Fruit fly (Drosophila melanogaster) whole organism, prepupa: ENCODE data around the gene CG31274.

Experiments
- CG10631 ChIP-seq: fragments of 200-800 bp; sonication (Bioruptor generic); optimal IDR thresholded peaks from 2 replicates; lab custom pipeline; 2016; ENCODE audit warnings: missing biosample characterization, missing genetic modification characterization
- CG10669 ChIP-seq: fragments of 200-800 bp; sonication (Bioruptor generic); optimal IDR thresholded peaks from 3 replicates; lab custom pipeline; 2018; ENCODE audit warnings: missing biosample characterization, mild to moderate bottlenecking, missing genetic modification characterization, moderate library complexity
- CG11294 ChIP-seq: fragments of 200-800 bp; sonication (Bioruptor generic); IDR thresholded peaks from 2 replicates; pipeline ENCODE4 v1.3.6; 2022; ENCODE audit warnings: missing biosample characterization, missing genetic modification characterization
- CG15336 ChIP-seq: fragments of 200-800 bp; sonication (Bioruptor generic); IDR thresholded peaks from 2 replicates; pipeline ENCODE4 v1.3.6; 2022; ENCODE audit warnings: missing biosample characterization, missing genetic modification characterization
- CG1621 ChIP-seq: fragments of 200-800 bp; sonication (Bioruptor generic); optimal IDR thresholded peaks from 3 replicates; lab custom pipeline; 2018; ENCODE audit warnings: missing biosample characterization, mild to moderate bottlenecking, missing genetic modification characterization
- CG16779 ChIP-seq: fragments of 200-800 bp; sonication (Bioruptor generic); optimal IDR thresholded peaks from 3 replicates; lab custom pipeline; 2017; ENCODE audit warnings: missing biosample characterization, mild to moderate bottlenecking, missing genetic modification characterization
- CG3032 ChIP-seq: fragments of 200-800 bp; optimal IDR thresholded peaks from 2 replicates; lab custom pipeline; 2019; ENCODE audit warnings: missing biosample characterization, mild to moderate bottlenecking, missing genetic modification characterization, moderate library complexity
- CG31627 ChIP-seq: fragments of 200-800 bp; sonication (Bioruptor generic); optimal IDR thresholded peaks from 3 replicates; lab custom pipeline; 2016; ENCODE audit warnings: missing biosample characterization, missing genetic modification characterization
- CG32006 ChIP-seq: fragments of 200-800 bp; sonication (Bioruptor generic); optimal IDR thresholded peaks from 3 replicates; lab custom pipeline; 2017; ENCODE audit warnings: missing biosample characterization, mild to moderate bottlenecking, missing genetic modification characterization
- CG3919 ChIP-seq: fragments of 200-800 bp; sonication (Bioruptor generic); optimal IDR thresholded peaks from 3 replicates; lab custom pipeline; 2016; ENCODE audit warnings: missing biosample characterization, missing genetic modification characterization
- CG4318 ChIP-seq: fragments of 200-800 bp; sonication (Bioruptor generic); optimal IDR thresholded peaks from 3 replicates; lab custom pipeline; 2017; ENCODE audit warnings: missing biosample characterization, mild to moderate bottlenecking, missing genetic modification characterization
- CG6163 ChIP-seq: fragments of 200-800 bp; sonication (Bioruptor generic); IDR thresholded peaks from 3 replicates; pipeline ENCODE4 v1.3.6; 2022; ENCODE audit warnings: missing biosample characterization, missing genetic modification characterization
- CG6276 ChIP-seq: fragments of 200-800 bp; sonication (Bioruptor generic); optimal IDR thresholded peaks from 2 replicates; lab custom pipeline; 2017; ENCODE audit warnings: missing biosample characterization, mild to moderate bottlenecking, missing genetic modification characterization
- CG6854 ChIP-seq: fragments of 200-800 bp; sonication (Bioruptor generic); optimal IDR thresholded peaks from 2 replicates; lab custom pipeline; 2017; ENCODE audit warnings: missing biosample characterization, mild to moderate bottlenecking, missing genetic modification characterization
- CG7368 ChIP-seq: fragments of 200-800 bp; sonication (Bioruptor generic); optimal IDR thresholded peaks from 3 replicates; lab custom pipeline; 2016; ENCODE audit warnings: missing biosample characterization, missing genetic modification characterization
- CG8119 ChIP-seq: fragments of 200-800 bp; sonication (Bioruptor generic); IDR thresholded peaks from 3 replicates; pipeline ENCODE4 v1.3.6; 2022; ENCODE audit warnings: missing biosample characterization, missing genetic modification characterization
- CG8319 ChIP-seq: fragments of 200-800 bp; sonication (Bioruptor generic); optimal IDR thresholded peaks from 3 replicates; lab custom pipeline; 2016; ENCODE audit warnings: missing biosample characterization, missing genetic modification characterization
- CG9139 ChIP-seq: fragments of 200-800 bp; sonication (Bioruptor generic); optimal IDR thresholded peaks from 3 replicates; lab custom pipeline; 2017; ENCODE audit warnings: missing biosample characterization, mild to moderate bottlenecking, missing genetic modification characterization
- Ets96B ChIP-seq: fragments of 200-800 bp; optimal IDR thresholded peaks from 2 replicates; lab custom pipeline; 2019; ENCODE audit warnings: missing biosample characterization, mild to moderate bottlenecking, missing genetic modification characterization, moderate library complexity
- Lpt ChIP-seq: fragments of 200-800 bp; sonication (Bioruptor generic); optimal IDR thresholded peaks from 3 replicates; lab custom pipeline; 2016; ENCODE audit warnings: missing biosample characterization, missing genetic modification characterization
- Smox ChIP-seq: fragments of 200-800 bp; sonication (Bioruptor generic); optimal IDR thresholded peaks from 3 replicates; lab custom pipeline; 2016; ENCODE audit warnings: missing biosample characterization, missing genetic modification characterization
- Sox102F ChIP-seq: fragments of 200-800 bp; sonication (Bioruptor generic); optimal IDR thresholded peaks from 2 replicates; lab custom pipeline; 2016; ENCODE audit warnings: missing biosample characterization, mild to moderate bottlenecking, missing genetic modification characterization
- Sox14 ChIP-seq: fragments of 200-800 bp; sonication (Bioruptor generic); optimal IDR thresholded peaks from 3 replicates; lab custom pipeline; 2016; ENCODE audit warnings: missing biosample characterization, missing genetic modification characterization
- achi ChIP-seq: fragments of 200-800 bp; sonication (Bioruptor generic); optimal IDR thresholded peaks from 3 replicates; lab custom pipeline; 2016; ENCODE audit warnings: missing biosample characterization, missing genetic modification characterization
- acj6 ChIP-seq: fragments of 200-800 bp; sonication (Bioruptor generic); optimal IDR thresholded peaks from 3 replicates; lab custom pipeline; 2016; ENCODE audit warnings: missing biosample characterization, missing genetic modification characterization
- cyc ChIP-seq: fragments of 200-800 bp; sonication (Bioruptor generic); optimal IDR thresholded peaks from 3 replicates; lab custom pipeline; 2016; ENCODE audit warnings: missing biosample characterization, missing genetic modification characterization
- dsx ChIP-seq: fragments of 200-800 bp; optimal IDR thresholded peaks from 3 replicates; lab custom pipeline; 2019; ENCODE audit warnings: missing biosample characterization, mild to moderate bottlenecking, missing genetic modification characterization, moderate library complexity; ENCODE audit not compliant: poor library complexity, severe bottlenecking
- esn ChIP-seq: fragments of 200-800 bp; sonication (Bioruptor generic); optimal IDR thresholded peaks from 2 replicates; lab custom pipeline; 2016; ENCODE audit warnings: missing biosample characterization, mild to moderate bottlenecking, missing genetic modification characterization, moderate library complexity
- fd85E ChIP-seq: fragments of 200-800 bp; sonication (Bioruptor generic); optimal IDR thresholded peaks from 3 replicates; lab custom pipeline; 2016; ENCODE audit warnings: missing biosample characterization, missing genetic modification characterization
- fkh ChIP-seq: fragments of 200-800 bp; sonication (Bioruptor generic); optimal IDR thresholded peaks from 3 replicates; lab custom pipeline; 2017; ENCODE audit warnings: missing biosample characterization, mild to moderate bottlenecking, missing genetic modification characterization, moderate library complexity
- net ChIP-seq: fragments of 200-800 bp; sonication (Bioruptor generic); optimal IDR thresholded peaks from 3 replicates; lab custom pipeline; 2016; ENCODE audit warnings: missing biosample characterization, missing genetic modification characterization
- pdm3 ChIP-seq: fragments of 200-800 bp; sonication (Bioruptor generic); optimal IDR thresholded peaks from 3 replicates; lab custom pipeline; 2016; ENCODE audit warnings: missing biosample characterization, missing genetic modification characterization
- salr ChIP-seq, 2 experiments: fragments of 200-800 bp; sonication (Bioruptor generic); optimal IDR thresholded peaks; 3 replicates each; lab custom pipeline; 2016 to 2018; ENCODE audit warnings: missing biosample characterization in 2 of 2, missing genetic modification characterization in 2 of 2, mild to moderate bottlenecking in 1 of 2
- svp ChIP-seq: fragments of 200-800 bp; sonication (Bioruptor generic); peaks from one replicate; lab custom pipeline; 2016; ENCODE audit warnings: missing biosample characterization, missing genetic modification characterization
- vri ChIP-seq: fragments of 200-800 bp; sonication (Bioruptor generic); optimal IDR thresholded peaks from 3 replicates; lab custom pipeline; 2016; ENCODE audit warnings: missing biosample characterization, mild to moderate bottlenecking, missing genetic modification characterization

The CG31274 gene

dm6 chr3R:17020956-17021355 lies 28.1 kb downstream of the CG31274 start, which contains the start of gene Adsl (continued):
- TF ChIP-seq CG31627 (peak; percentile 18), acj6 (peak; percentile 49), Lpt (GFP tag; lab: Kevin White, UChicago) (no peak), vri (no peak), CG32006 (GFP tag; lab: Kevin White, UChicago) (no peak), Ets96B (no peak), CG8119 (GFP tag; lab: Robert Waterston, UW) (no peak), CG7368 (GFP tag; lab: Kevin White, UChicago) (peak; percentile 26), CG1621 (tag; lab: Kevin White, UChicago) (peak; percentile 56), net (GFP tag; lab: Kevin White, UChicago) (peak; percentile 65), CG8319 (GFP tag; lab: Kevin White, UChicago) (peak; percentile 28)

- TF ChIP-seq CG6854 (GFP tag; lab: Kevin White, UChicago) (no peak), fd85E (GFP tag; lab: Kevin White, UChicago) (no peak), dsx (no peak), CG6163 (GFP tag; lab: Robert Waterston, UW) (no peak), svp (no peak), Smox (no peak), CG4318 (no peak), CG9139 (no peak), esn (GFP tag; lab: Kevin White, UChicago) (no peak), vri (no peak), Ets96B (no peak), CG10669 (GFP tag; lab: Kevin White, UChicago) (no peak), CG6276 (GFP tag; lab: Kevin White, UChicago) (no peak)
Observed at dm6 chr3R:17028393-17028792, 35.6 kb downstream of the CG31274 start, which contains the start of gene CG5225. CG5225 (plus strand) TSS chr3R:17028693.

- peak; percentile 12 for TF ChIP-seq CG7368 (GFP tag; lab: Kevin White, UChicago)
- TF ChIP-seq cyc (GFP tag; lab: Kevin White, UChicago) = no peak
Observed at dm6 chr3R:17029796-17030195, 37.0 kb downstream of the CG31274 start.

- TF ChIP-seq CG16779 (tag; lab: Kevin White, UChicago) (no peak), CG11294 (no peak), Smox (no peak), Sox14 (no peak), CG10669 (GFP tag; lab: Kevin White, UChicago) (no peak), CG15336 (no peak), CG32006 (GFP tag; lab: Kevin White, UChicago) (no peak)
Observed at dm6 chr3R:17031502-17031901, 38.7 kb downstream of the CG31274 start, which contains the start of gene CG31268. CG31268 (plus strand) TSS chr3R:17031802.

- no peak for TF ChIP-seq CG3919
- TF ChIP-seq CG10631 (GFP tag; lab: Kevin White, UChicago) = no peak
- TF ChIP-seq pdm3 (GFP tag; lab: Kevin White, UChicago) = no peak
Observed at dm6 chr3R:17035945-17036344, 43.1 kb downstream of the CG31274 start, which contains the start of gene CG4009. CG4009 (minus strand) TSS chr3R:17036045.

dm6 chr3R:17039993-17040807 lies 47.4 kb downstream of the CG31274 start, which contains the start of the genes CG18213 and Trm7-32:
CG18213 (minus strand) TSS chr3R:17040203.
Trm7-32 (plus strand) TSS chr3R:17040682.
- TF ChIP-seq fkh (no peak), CG3032 (no peak), Sox14 (no peak), salr (GFP tag; optimal IDR thresholded peaks at IDR 0.05; lab: Kevin White, UChicago) (no peak), esn (GFP tag; lab: Kevin White, UChicago) (peak; percentile 15), cyc (GFP tag; lab: Kevin White, UChicago) (no peak), achi (GFP tag; lab: Kevin White, UChicago) (peak; percentile 27), Sox102F (no peak), CG10631 (GFP tag; lab: Kevin White, UChicago) (peak; percentile 38)
